Worm (Caenorhabditis elegans) whole organism, L1 larva: Measurements from ENCODE around the gene C15H11.10.

Source experiments
- C16A3.4 ChIP-seq: fragments of 150-350 bp; optimal IDR thresholded peaks from 2 replicates; lab custom pipeline; 2014; ENCODE audit warnings: missing biosample characterization, missing genetic modification characterization
- F16B12.6 ChIP-seq: fragments of 150-350 bp; optimal IDR thresholded peaks from 2 replicates; lab custom pipeline; 2014; ENCODE audit warnings: missing biosample characterization, missing genetic modification characterization
- Y116A8C.19 ChIP-seq: sonication (generic microtip); optimal IDR thresholded peaks from 2 replicates; lab custom pipeline; 2016; ENCODE audit warnings: missing compliant biosample characterization, missing genetic modification characterization, borderline replicate concordance
- aha-1 ChIP-seq: fragments of 150-350 bp; optimal IDR thresholded peaks from 2 replicates; lab custom pipeline; 2014; ENCODE audit warnings: missing biosample characterization, missing genetic modification characterization
- ama-1 ChIP-seq: fragments of 150-350 bp; optimal IDR thresholded peaks from 2 replicates; lab custom pipeline; 2014
- blmp-1 ChIP-seq: fragments of 150-350 bp; optimal IDR thresholded peaks from 2 replicates; lab custom pipeline; 2014; ENCODE audit warnings: missing biosample characterization, missing genetic modification characterization
- ceh-8 ChIP-seq: fragments of 200-800 bp; sonication (Bioruptor generic); optimal IDR thresholded peaks from 2 replicates; lab custom pipeline; 2018; ENCODE audit warnings: mild to moderate bottlenecking, missing genetic modification characterization, moderate library complexity, missing compliant biosample characterization
- ceh-88 ChIP-seq: fragments of 200-800 bp; sonication (Bioruptor generic); IDR thresholded peaks from 2 replicates; pipeline ENCODE4 v1.3.6; 2022; ENCODE audit warnings: missing genetic modification characterization, missing compliant biosample characterization
- ceh-90 ChIP-seq: sonication (generic microtip); optimal IDR thresholded peaks from 2 replicates; lab custom pipeline; 2016; ENCODE audit warnings: missing genetic modification characterization, missing compliant biosample characterization
- dpl-1 ChIP-seq, 3 experiments: fragments of 150-350 bp in 2 of 3; sonication (generic microtip) in 1 of 3; optimal IDR thresholded peaks; 2 replicates each; lab custom pipeline; 2014 to 2017; ENCODE audit warnings: missing biosample characterization in 3 of 3, missing genetic modification characterization in 3 of 3, missing genetic modification reagents in 3 of 3
- dsc-1 ChIP-seq: sonication (generic microtip); optimal IDR thresholded peaks from 2 replicates; lab custom pipeline; 2016; ENCODE audit warnings: mild to moderate bottlenecking, missing genetic modification characterization, missing compliant biosample characterization
- efl-3 ChIP-seq: fragments of 200-800 bp; sonication (Bioruptor generic); optimal IDR thresholded peaks from 2 replicates; lab custom pipeline; 2018; ENCODE audit warnings: mild to moderate bottlenecking, missing genetic modification characterization, missing compliant biosample characterization
- egl-13 ChIP-seq: sonication (generic microtip); optimal IDR thresholded peaks from 2 replicates; lab custom pipeline; 2016; ENCODE audit warnings: missing genotype, missing genetic modification reagents, missing genetic modification characterization, missing compliant biosample characterization
- egl-27 ChIP-seq, 2 experiments: fragments of 150-350 bp in 1 of 2; sonication (generic microtip); optimal IDR thresholded peaks; 3 replicates each; lab custom pipeline; 2017 to 2018; ENCODE audit warnings: missing biosample characterization in 2 of 2, missing genetic modification characterization in 2 of 2, missing genetic modification reagents in 2 of 2
- ets-5 ChIP-seq: fragments of 200-800 bp; sonication (Bioruptor generic); IDR thresholded peaks from 2 replicates; pipeline ENCODE4 v1.3.6; 2022; ENCODE audit warnings: missing genetic modification characterization, missing compliant biosample characterization
- fkh-4 ChIP-seq: sonication (generic microtip); optimal IDR thresholded peaks from 2 replicates; lab custom pipeline; 2016; ENCODE audit warnings: missing compliant biosample characterization, missing genetic modification characterization, borderline replicate concordance
- fkh-8 ChIP-seq: sonication (generic microtip); optimal IDR thresholded peaks from 2 replicates; lab custom pipeline; 2016; ENCODE audit warnings: mild to moderate bottlenecking, missing genetic modification characterization, missing compliant biosample characterization
- hlh-4 ChIP-seq: sonication (generic microtip); optimal IDR thresholded peaks from 2 replicates; lab custom pipeline; 2016; ENCODE audit warnings: mild to moderate bottlenecking, missing genetic modification characterization, missing compliant biosample characterization
- irx-1 ChIP-seq: sonication (generic microtip); optimal IDR thresholded peaks from 2 replicates; lab custom pipeline; 2016; ENCODE audit warnings: missing genetic modification characterization, missing compliant biosample characterization
- lin-13 ChIP-seq: fragments of 150-350 bp; optimal IDR thresholded peaks from 2 replicates; lab custom pipeline; 2014; ENCODE audit warnings: missing biosample characterization, missing genetic modification reagents, missing genetic modification characterization
- lsy-2 ChIP-seq, 2 experiments: fragments of 150-350 bp; optimal IDR thresholded peaks; 2 replicates each; lab custom pipeline; 2014; ENCODE audit warnings: missing biosample characterization in 2 of 2, missing genetic modification characterization in 2 of 2
- mab-9 ChIP-seq: fragments of 200-800 bp; sonication (Bioruptor generic); IDR thresholded peaks from 2 replicates; pipeline ENCODE4 v1.3.6; 2022; ENCODE audit warnings: missing genetic modification reagents, missing genetic modification characterization, missing compliant biosample characterization
- mef-2 ChIP-seq: fragments of 150-350 bp; optimal IDR thresholded peaks from 2 replicates; lab custom pipeline; 2014; ENCODE audit warnings: missing biosample characterization, missing genetic modification characterization
- mep-1 ChIP-seq: fragments of 150-350 bp; optimal IDR thresholded peaks from 2 replicates; lab custom pipeline; 2014; ENCODE audit warnings: missing biosample characterization, missing genetic modification characterization
- nhr-12 ChIP-seq: sonication (generic microtip); optimal IDR thresholded peaks from 2 replicates; lab custom pipeline; 2017; ENCODE audit warnings: missing biosample characterization, missing genetic modification characterization
- nhr-19 ChIP-seq: fragments of 200-800 bp; sonication (Bioruptor generic); conservative IDR thresholded peaks from 2 replicates; pipeline ENCODE4 v1.3.6; 2022; ENCODE audit warnings: missing genetic modification characterization, missing compliant biosample characterization
- nhr-47 ChIP-seq: sonication (generic microtip); optimal IDR thresholded peaks from 2 replicates; lab custom pipeline; 2016; ENCODE audit warnings: mild to moderate bottlenecking, missing genetic modification characterization, moderate library complexity, missing compliant biosample characterization
- nhr-71 ChIP-seq: sonication (generic microtip); optimal IDR thresholded peaks from 2 replicates; lab custom pipeline; 2016; ENCODE audit warnings: mild to moderate bottlenecking, missing genetic modification characterization, moderate library complexity, missing compliant biosample characterization
- nhr-76 ChIP-seq: sonication (generic microtip); optimal IDR thresholded peaks from 2 replicates; lab custom pipeline; 2017; ENCODE audit warnings: missing biosample characterization, missing genetic modification characterization
- nhr-90 ChIP-seq: sonication (generic microtip); optimal IDR thresholded peaks from 2 replicates; lab custom pipeline; 2016; ENCODE audit warnings: mild to moderate bottlenecking, missing genetic modification characterization, missing compliant biosample characterization; ENCODE audit not compliant: poor library complexity
- pag-3 ChIP-seq: sonication (generic microtip); optimal IDR thresholded peaks from 2 replicates; lab custom pipeline; 2017; ENCODE audit warnings: missing genetic modification characterization, mild to moderate bottlenecking, missing compliant biosample characterization, antibody characterized with exemption, borderline replicate concordance; ENCODE audit not compliant: insufficient read depth
- pax-3 ChIP-seq: fragments of 200-800 bp; sonication (Bioruptor generic); optimal IDR thresholded peaks from 2 replicates; lab custom pipeline; 2018; ENCODE audit warnings: mild to moderate bottlenecking, missing genetic modification characterization, moderate library complexity, missing compliant biosample characterization
- pqm-1 ChIP-seq: sonication (generic microtip); optimal IDR thresholded peaks from 3 replicates; lab custom pipeline; 2017; ENCODE audit warnings: missing biosample characterization, missing genetic modification characterization
- rnt-1 ChIP-seq: sonication (generic microtip); optimal IDR thresholded peaks from 2 replicates; lab custom pipeline; 2016; ENCODE audit warnings: mild to moderate bottlenecking, missing genetic modification characterization, moderate library complexity, missing compliant biosample characterization
- snu-23 ChIP-seq: sonication (generic microtip); optimal IDR thresholded peaks from 2 replicates; lab custom pipeline; 2016; ENCODE audit warnings: missing genetic modification characterization, missing compliant biosample characterization
- sox-4 ChIP-seq: sonication (generic microtip); optimal IDR thresholded peaks from 2 replicates; lab custom pipeline; 2016; ENCODE audit warnings: missing genetic modification characterization, missing compliant biosample characterization
- sup-37 ChIP-seq: fragments of 200-800 bp; sonication (Bioruptor generic); optimal IDR thresholded peaks from 2 replicates; lab custom pipeline; 2018; ENCODE audit warnings: mild to moderate bottlenecking, missing genetic modification characterization, missing compliant biosample characterization
- tbx-2 ChIP-seq: sonication (generic microtip); optimal IDR thresholded peaks from 2 replicates; lab custom pipeline; 2016; ENCODE audit warnings: missing genetic modification characterization, missing compliant biosample characterization
- tlp-1 ChIP-seq: fragments of 150-350 bp; optimal IDR thresholded peaks from 2 replicates; lab custom pipeline; 2014; ENCODE audit warnings: missing biosample characterization, missing genetic modification characterization
- unc-30 ChIP-seq: sonication (generic microtip); optimal IDR thresholded peaks from 2 replicates; lab custom pipeline; 2017; ENCODE audit warnings: missing biosample characterization, missing genetic modification characterization
- unc-86 ChIP-seq: sonication (generic microtip); optimal IDR thresholded peaks from 2 replicates; lab custom pipeline; 2016; ENCODE audit warnings: missing genetic modification characterization, missing compliant biosample characterization
- unc-98 ChIP-seq: fragments of 200-800 bp; sonication (Bioruptor generic); IDR thresholded peaks from 2 replicates; pipeline ENCODE4 v1.3.6; 2022; ENCODE audit warnings: missing genetic modification characterization, missing compliant biosample characterization
- zag-1 ChIP-seq: fragments of 150-350 bp; optimal IDR thresholded peaks from 2 replicates; lab custom pipeline; 2014; ENCODE audit warnings: missing biosample characterization, missing genetic modification characterization
- zip-4 ChIP-seq: fragments of 200-800 bp; sonication (Bioruptor generic); optimal IDR thresholded peaks from 2 replicates; lab custom pipeline; 2018; ENCODE audit warnings: mild to moderate bottlenecking, missing genetic modification characterization, moderate library complexity, missing compliant biosample characterization
- ztf-11 ChIP-seq, 2 experiments: sonication (generic microtip); optimal IDR thresholded peaks; 2 replicates each; lab custom pipeline; 2016 to 2017; ENCODE audit warnings: missing genetic modification characterization in 2 of 2, missing biosample characterization in 1 of 2, missing compliant biosample characterization in 1 of 2

The C15H11.10 gene

DNA sequence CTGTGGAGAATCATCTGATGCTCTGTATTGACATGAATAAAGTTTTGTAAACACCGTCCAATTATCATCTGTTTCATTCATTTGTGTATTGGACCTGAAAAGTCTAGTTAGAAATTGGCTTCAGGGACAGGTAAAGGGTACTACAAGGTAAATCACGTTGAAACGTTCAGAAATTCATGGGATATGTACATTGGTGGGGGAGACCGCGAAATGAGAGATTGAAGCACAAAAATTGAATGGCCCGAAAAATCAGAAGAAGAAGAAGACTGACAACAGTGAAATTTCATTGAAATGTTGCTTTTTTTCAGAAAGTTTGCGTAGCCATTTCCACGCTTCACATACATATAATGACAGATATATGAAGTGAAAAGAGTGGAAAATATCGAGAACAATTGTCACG is 12.9 kb upstream of the C15H11.10 start, which contains the start of gene npr-43:
Gene npr-43, minus strand, starts transcription at position 101 of the 400 bp plus-strand sequence.
- TF ChIP-seq lsy-2 (tag; optimal IDR thresholded peaks at IDR 0.05; lab: Kevin White, UChicago) (no peak), irx-1 (tag; lab: Kevin White, UChicago) (no peak), pag-3 (no peak), unc-98 (GFP tag; lab: Robert Waterston, UW) (no peak), fkh-4 (no peak), zag-1 (no peak)

DNA sequence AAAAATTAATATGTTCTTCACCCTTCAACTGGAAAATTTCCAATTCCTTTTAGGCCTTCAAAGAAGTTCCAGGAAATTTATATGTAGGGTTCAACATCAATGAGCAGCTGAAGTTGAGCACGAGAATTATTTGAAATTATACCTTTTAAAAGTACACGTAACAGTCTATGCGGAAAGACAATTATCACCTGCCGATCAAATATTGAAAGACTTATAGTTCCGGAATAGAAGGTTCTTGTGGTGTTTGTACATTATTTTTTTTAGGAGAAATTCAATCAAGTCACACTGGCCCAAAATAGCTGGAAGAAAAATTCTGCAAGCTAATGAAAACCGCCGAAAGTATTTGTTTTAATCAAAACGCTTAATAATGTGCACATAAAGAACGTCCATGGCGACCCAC is 11.7 kb upstream of the C15H11.10 start:
- TF ChIP-seq pqm-1 (tag; lab: Kevin White, UChicago): no peak
- peak; percentile 10 for TF ChIP-seq nhr-71 (tag; lab: Kevin White, UChicago)
- no peak for TF ChIP-seq ets-5 (GFP tag; lab: Robert Waterston, UW)
- TF ChIP-seq ceh-8: no peak
- no peak for TF ChIP-seq dpl-1 (GFP tag; optimal IDR thresholded peaks at IDR 0.05; lab: Kevin White, UChicago)
- TF ChIP-seq pax-3: peak; percentile 4
- TF ChIP-seq efl-3 (GFP tag; lab: Kevin White, UChicago): no peak
- no peak for TF ChIP-seq nhr-76 (tag; lab: Kevin White, UChicago)
- TF ChIP-seq zip-4: no peak
- no peak for TF ChIP-seq tbx-2 (tag; lab: Kevin White, UChicago)
- TF ChIP-seq ama-1 (lab: Kevin White, UChicago): no peak
- peak; percentile 55 for TF ChIP-seq hlh-4 (tag; lab: Kevin White, UChicago)
- TF ChIP-seq fkh-8 (tag; lab: Kevin White, UChicago): peak; percentile 8
- no peak for TF ChIP-seq nhr-19 (GFP tag; lab: Robert Waterston, UW)

DNA sequence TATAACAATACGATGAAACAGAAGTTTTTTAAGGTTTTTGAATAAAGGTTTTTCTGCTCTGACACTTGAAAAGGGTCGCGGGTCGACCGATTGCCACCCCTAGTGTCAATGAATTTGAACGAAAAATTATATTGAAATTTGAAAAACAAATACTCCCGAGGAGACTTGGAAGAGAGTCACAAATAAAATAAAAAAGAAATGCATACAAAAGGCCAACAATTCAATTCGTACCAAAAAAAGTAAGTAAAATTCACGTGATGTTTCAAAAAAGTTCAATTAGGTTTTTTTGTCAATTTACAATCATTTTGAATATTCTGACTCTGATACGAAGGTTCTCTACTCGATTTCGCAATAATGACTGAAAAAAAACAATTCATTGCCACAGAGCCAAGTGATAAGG is 1.6 kb downstream of the C15H11.10 start, which contains the start of gene C15H11.1:
Gene C15H11.1, plus strand, starts transcription at position 301 of the 400 bp plus-strand sequence.
- TF ChIP-seq nhr-76 (tag; lab: Kevin White, UChicago) (no peak), nhr-19 (GFP tag; lab: Robert Waterston, UW) (no peak), mab-9 (no peak), mep-1 (tag; lab: Kevin White, UChicago) (no peak), F16B12.6 (tag; lab: Kevin White, UChicago) (no peak), zag-1 (no peak), snu-23 (no peak), C16A3.4 (tag; lab: Kevin White, UChicago) (no peak), blmp-1 (tag; lab: Kevin White, UChicago) (no peak), dsc-1 (tag; lab: Kevin White, UChicago) (no peak), fkh-8 (tag; lab: Kevin White, UChicago) (no peak), sup-37 (GFP tag; lab: Kevin White, UChicago) (no peak), ceh-90 (no peak), ztf-11 (tag; optimal IDR thresholded peaks at IDR 0.05; lab: Kevin White, UChicago) (no peak), unc-30 (no peak), pax-3 (no peak)

DNA sequence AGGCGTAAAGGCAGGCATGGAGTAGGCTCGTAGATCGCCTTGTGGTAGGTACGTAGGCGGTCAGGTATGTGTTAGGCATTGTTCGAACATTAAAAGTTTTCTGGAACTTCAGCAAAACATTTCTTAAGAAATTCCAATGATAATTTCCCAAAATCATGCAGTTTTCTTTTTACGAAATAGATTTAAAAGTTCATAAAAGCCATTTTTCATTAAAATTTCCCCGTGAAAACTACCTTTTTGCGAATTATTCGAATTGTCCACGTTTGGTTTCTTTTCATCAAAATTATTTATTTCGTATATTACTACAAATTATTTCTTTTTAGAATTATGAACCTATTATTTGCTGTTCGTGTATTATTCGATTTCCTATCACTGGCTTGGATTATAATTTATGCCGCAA is 2.8 kb downstream of the C15H11.10 start, which contains the start of gene C15H11.13:
Gene C15H11.13, plus strand, starts transcription at position 301 of the 400 bp plus-strand sequence.
- no peak for TF ChIP-seq aha-1 (tag; lab: Kevin White, UChicago)
- no peak for TF ChIP-seq tbx-2 (tag; lab: Kevin White, UChicago)
- TF ChIP-seq ceh-88 (GFP tag; lab: Robert Waterston, UW): no peak
- no peak for TF ChIP-seq rnt-1 (tag; lab: Kevin White, UChicago)

DNA sequence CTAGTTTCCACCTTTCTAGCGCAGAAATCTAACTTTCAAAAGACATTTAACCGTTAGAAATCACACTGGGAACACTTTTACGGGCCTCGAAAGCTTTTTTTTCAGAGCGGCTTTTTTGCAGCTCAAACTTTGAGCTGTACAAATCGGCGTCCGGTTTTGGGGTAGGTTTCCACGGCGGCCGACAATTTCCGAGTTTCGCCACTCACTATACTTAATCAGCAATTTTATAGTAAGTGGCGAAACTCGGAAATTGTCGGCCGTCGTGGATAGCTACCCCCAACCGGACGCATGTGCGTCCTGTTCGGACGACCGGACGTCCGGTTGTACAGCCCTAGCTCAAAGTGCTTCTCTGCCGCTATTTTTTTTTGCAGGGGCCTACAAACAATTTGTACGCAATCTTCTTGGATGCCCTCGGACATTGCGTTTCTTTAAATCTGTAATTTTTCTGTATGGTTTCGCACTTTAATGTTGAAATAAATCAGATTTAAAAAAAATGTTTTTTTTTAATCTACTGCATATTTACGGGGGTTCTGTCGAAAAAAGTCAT is 4.3 kb downstream of the C15H11.10 start:
- TF ChIP-seq ets-5 (GFP tag; lab: Robert Waterston, UW) (no peak), mef-2 (tag; lab: Kevin White, UChicago) (no peak), unc-86 (tag; lab: Kevin White, UChicago) (no peak), nhr-47 (tag; lab: Kevin White, UChicago) (no peak), egl-27 (tag; optimal IDR thresholded peaks at IDR 0.05; lab: Kevin White, UChicago) (no peak), ceh-88 (GFP tag; lab: Robert Waterston, UW) (no peak), nhr-12 (tag; lab: Kevin White, UChicago) (no peak), lin-13 (GFP tag; lab: Kevin White, UChicago) (no peak), egl-13 (no peak), C16A3.4 (tag; lab: Kevin White, UChicago) (no peak), Y116A8C.19 (tag; lab: Kevin White, UChicago) (no peak), nhr-90 (tag; lab: Kevin White, UChicago) (no peak), zag-1 (no peak), sox-4 (tag; lab: Kevin White, UChicago) (no peak), nhr-76 (tag; lab: Kevin White, UChicago) (no peak), ztf-11 (tag; optimal IDR thresholded peaks at IDR 0.05; lab: Kevin White, UChicago) (no peak), tlp-1 (no peak)
